Fruit fly (Drosophila melanogaster) whole organism, adult: ENCODE data around the gene CG18213.

ENCODE experiments used
- CG12768 ChIP-seq: fragments of 200-800 bp; sonication (Bioruptor generic); optimal IDR thresholded peaks from 2 replicates; lab custom pipeline; 2017; ENCODE audit warnings: missing biosample characterization, missing genetic modification characterization, mild to moderate bottlenecking, moderate library complexity, missing genetic modification reagents
- CG14711 ChIP-seq: fragments of 200-800 bp; sonication (Bioruptor generic); optimal IDR thresholded peaks from 2 replicates; lab custom pipeline; 2018; ENCODE audit warnings: missing biosample characterization, mild to moderate bottlenecking, missing genetic modification characterization, moderate library complexity
- CG33017 ChIP-seq: fragments of 200-800 bp; sonication (Bioruptor generic); optimal IDR thresholded peaks from 2 replicates; lab custom pipeline; 2018; ENCODE audit warnings: missing biosample characterization, mild to moderate bottlenecking, missing genetic modification characterization, moderate library complexity
- CG7045 ChIP-seq: fragments of 200-800 bp; sonication (Bioruptor generic); optimal IDR thresholded peaks from 2 replicates; lab custom pipeline; 2017; ENCODE audit warnings: missing biosample characterization, mild to moderate bottlenecking, missing genetic modification characterization
- CG7101 ChIP-seq: fragments of 200-800 bp; sonication (Bioruptor generic); optimal IDR thresholded peaks from 2 replicates; lab custom pipeline; 2018; ENCODE audit warnings: missing biosample characterization, mild to moderate bottlenecking, missing genetic modification characterization, moderate library complexity
- Clk ChIP-seq: fragments of 200-800 bp; sonication (Bioruptor generic); optimal IDR thresholded peaks from 2 replicates; lab custom pipeline; 2017; ENCODE audit warnings: missing biosample characterization, missing genetic modification characterization
- Crg-1 ChIP-seq: fragments of 200-800 bp; sonication (Bioruptor generic); optimal IDR thresholded peaks from 2 replicates; lab custom pipeline; 2016; ENCODE audit warnings: missing biosample characterization, missing genetic modification characterization
- Hr96 ChIP-seq: fragments of 200-800 bp; sonication (Bioruptor generic); optimal IDR thresholded peaks from 2 replicates; lab custom pipeline; 2016; ENCODE audit warnings: missing biosample characterization, missing genetic modification characterization
- Mnt ChIP-seq: fragments of 200-800 bp; sonication (Bioruptor generic); optimal IDR thresholded peaks from 2 replicates; lab custom pipeline; 2016; ENCODE audit warnings: missing biosample characterization, mild to moderate bottlenecking, missing genetic modification characterization
- bab1 ChIP-seq: fragments of 200-800 bp; sonication (Bioruptor generic); optimal IDR thresholded peaks from 3 replicates; lab custom pipeline; 2019; ENCODE audit warnings: missing biosample characterization, mild to moderate bottlenecking, missing genetic modification characterization, moderate library complexity
- cnc ChIP-seq, 2 experiments: fragments of >200 bp; optimal IDR thresholded peaks; 2 replicates each; lab custom pipeline; 2017
- kay ChIP-seq: fragments of 200-800 bp; sonication (Bioruptor generic); peaks from one replicate; lab custom pipeline; 2016; ENCODE audit warnings: missing biosample characterization, missing genetic modification characterization, borderline replicate concordance

- TF ChIP-seq CG7045 (GFP tag; lab: Kevin White, UChicago) (no peak), Hr96 (GFP tag; lab: Kevin White, UChicago) (no peak), CG12768 (GFP tag; lab: Kevin White, UChicago) (no peak), Mnt (GFP tag; lab: Kevin White, UChicago) (no peak), cnc (optimal IDR thresholded peaks at IDR 0.05; lab: Kevin White, UChicago) (no peak), CG14711 (no peak), Clk (GFP tag; lab: Kevin White, UChicago) (no peak), CG7101 (tag; lab: Kevin White, UChicago) (no peak), kay (GFP tag; lab: Kevin White, UChicago) (no peak), Crg-1 (GFP tag; lab: Kevin White, UChicago) (no peak), bab1 (GFP tag; lab: Kevin White, UChicago) (no peak), CG33017 (no peak)
Observed at dm6 chr3R:17008675-17009022, 31.4 kb downstream of the CG18213 start.
